Worm (Caenorhabditis elegans): ENCODE data around the gene srh-190.

DNA sequence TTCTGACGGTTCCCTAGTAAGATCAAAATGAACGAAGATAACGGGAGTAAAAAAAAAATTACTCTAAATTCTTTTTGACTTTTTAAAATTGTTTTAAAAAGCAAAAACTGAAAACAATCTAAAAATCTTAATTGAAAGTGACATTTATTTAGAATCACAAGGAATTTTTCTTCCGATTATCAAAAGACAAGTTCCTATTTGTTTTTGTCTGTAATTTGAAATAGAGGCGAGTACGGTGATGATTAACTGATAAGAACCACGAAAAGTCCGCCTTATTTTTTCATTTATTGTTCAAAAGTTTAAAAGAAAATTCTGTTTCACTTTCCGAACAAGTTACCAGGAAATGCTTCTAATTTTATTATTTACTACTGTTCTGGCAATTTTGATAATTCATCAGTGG, 46.8 kb downstream of the srh-190 start, which contains the start of gene dach-1:
- TF ChIP-seq pha-4 (GFP tag; IDR thresholded peaks at IDR 0.05): no peak
- TF ChIP-seq pha-4 (tag; optimal IDR thresholded peaks at IDR 0.05): no peak
- TF ChIP-seq lin-13 (GFP tag; optimal IDR thresholded peaks at IDR 0.05): no peak
- TF ChIP-seq dve-1 (tag; optimal IDR thresholded peaks at IDR 0.05; ENCODE audit: insufficient read depth): no peak
- no peak for TF ChIP-seq aly-2 (tag; optimal IDR thresholded peaks at IDR 0.05)
- TF ChIP-seq skn-1 (tag; optimal IDR thresholded peaks at IDR 0.05): no peak
- no peak for TF ChIP-seq nhr-6 (tag; optimal IDR thresholded peaks at IDR 0.05)
- no peak for TF ChIP-seq mdl-1 (tag; optimal IDR thresholded peaks at IDR 0.05)
- TF ChIP-seq hlh-11 (tag; optimal IDR thresholded peaks at IDR 0.05): no peak
- no peak for TF ChIP-seq T20F7.1 (GFP tag; optimal IDR thresholded peaks at IDR 0.05)
- TF ChIP-seq nhr-48 (tag; optimal IDR thresholded peaks at IDR 0.05): no peak

Measured in whole organism, L4 larva.